Worm (Caenorhabditis elegans): Measurements from ENCODE around the gene F14D7.1.

DNA sequence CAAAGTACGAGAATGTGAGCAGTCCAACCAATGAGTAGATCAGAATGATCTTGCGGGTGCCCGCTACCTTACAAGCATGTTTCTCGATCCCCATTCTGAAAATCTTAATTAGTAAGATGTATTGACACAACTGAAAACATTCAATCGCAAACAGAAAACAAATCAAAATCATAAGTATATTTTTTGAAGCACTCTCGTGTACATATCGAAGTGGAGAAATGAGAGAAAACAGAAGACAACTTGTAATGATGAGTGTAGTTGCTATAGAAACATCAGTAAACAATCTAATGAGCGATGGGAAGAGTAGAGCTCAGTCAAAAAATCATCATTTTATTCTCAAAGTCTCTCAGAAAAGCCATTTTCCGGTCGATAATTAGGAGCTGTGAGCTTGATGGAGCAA is 23.4 kb upstream of the F14D7.1 start, which contains the start of gene F14D7.8:
- TF ChIP-seq unc-62 (GFP tag; optimal IDR thresholded peaks at IDR 0.05) (no peak), madf-10 (tag; optimal IDR thresholded peaks at IDR 0.05) (no peak), egrh-3 (GFP tag; IDR thresholded peaks at IDR 0.05) (no peak), mcd-1 (GFP tag; IDR thresholded peaks at IDR 0.05) (no peak), dox-1 (GFP tag; IDR thresholded peaks at IDR 0.05) (no peak), F37B4.10 (GFP tag; IDR thresholded peaks at IDR 0.05) (no peak), athp-1 (tag; optimal IDR thresholded peaks at IDR 0.05) (no peak), rec-8 (tag; optimal IDR thresholded peaks at IDR 0.05) (no peak), lin-35 (GFP tag; optimal IDR thresholded peaks at IDR 0.05) (no peak), pha-4 (tag; optimal IDR thresholded peaks at IDR 0.05) (no peak), efl-1 (GFP tag; optimal IDR thresholded peaks at IDR 0.05) (no peak), F52B5.7 (tag; optimal IDR thresholded peaks at IDR 0.05) (no peak), hmg-20 (GFP tag; IDR thresholded peaks at IDR 0.05) (no peak), mes-4 (tag; optimal IDR thresholded peaks at IDR 0.05) (no peak)
